Fruit fly (Drosophila melanogaster): ENCODE data around the gene Brd7-9.
A peak's percentile ranks its signal among the peaks of the same experiment; 100 is the strongest.

Brd7-9 gene

dm6 chr2L:7827045-7828004 is 44.7 kb downstream of the Brd7-9 start, which contains the start of the genes Rack1 and mts (continued):
- TF ChIP-seq stwl (tag; optimal IDR thresholded peaks at IDR 0.05) (peak; percentile 57), CG16815 (GFP tag; optimal IDR thresholded peaks at IDR 0.05) (peak; percentile 60), CG6654 (GFP tag; optimal IDR thresholded peaks at IDR 0.05) (peak; percentile 60), Hey (tag; optimal IDR thresholded peaks at IDR 0.05) (peak; percentile 79), MESR4 (GFP tag; optimal IDR thresholded peaks at IDR 0.05) (peak; percentile 99), MTF-1 (GFP tag; optimal IDR thresholded peaks at IDR 0.05; ENCODE audit: borderline replicate concordance) (peak; percentile 97), CG14860 (GFP tag; IDR thresholded peaks at IDR 0.05; ENCODE audit: partially characterized antibody) (no peak), ERR (GFP tag; optimal IDR thresholded peaks at IDR 0.05) (peak; percentile 71), CG8089 (GFP tag; optimal IDR thresholded peaks at IDR 0.05) (peak; percentile 69), CG6272 (GFP tag; IDR thresholded peaks at IDR 0.05) (peak; percentile 35; the same call in 1 of the 2 replicates), CG10321 (GFP tag; IDR thresholded peaks at IDR 0.05) (peak; percentile 67), Dref (GFP tag; IDR thresholded peaks at IDR 0.05) (peak; percentile 70), CG10654 (GFP tag; optimal IDR thresholded peaks at IDR 0.05) (peak; percentile 70), CG17359 (tag; optimal IDR thresholded peaks at IDR 0.05) (peak; percentile 84), pb (GFP tag; optimal IDR thresholded peaks at IDR 0.05) (peak; percentile 79), GATAe (GFP tag; conservative IDR thresholded peaks at IDR 0.05) (no peak), CG11723 (GFP tag; optimal IDR thresholded peaks at IDR 0.05) (peak; percentile 84), CG10959 (GFP tag; IDR thresholded peaks at IDR 0.05) (peak; percentile 71), E2f2 (GFP tag; IDR thresholded peaks at IDR 0.05) (peak; percentile 50; the same call in 1 of the 2 replicates), Dll (GFP tag; IDR thresholded peaks at IDR 0.05; ENCODE audit: partially characterized antibody) (peak; percentile 58; the same call in 2 of the 4 replicates), gem (tag; optimal IDR thresholded peaks at IDR 0.05) (peak; percentile 68), dpn (GFP tag; optimal IDR thresholded peaks at IDR 0.05) (peak; percentile 66 to 80), CG14965 (GFP tag; optimal IDR thresholded peaks at IDR 0.05; ENCODE audit: borderline replicate concordance) (no peak), lola (GFP tag; optimal IDR thresholded peaks at IDR 0.05) (peak in 1 of 3 experiments; percentile 21), CG8359 (GFP tag; optimal IDR thresholded peaks at IDR 0.05; ENCODE audit: borderline replicate concordance) (peak; percentile 74), pnt (GFP tag; optimal IDR thresholded peaks at IDR 0.05) (no peak), gcm2 (GFP tag; optimal IDR thresholded peaks at IDR 0.05) (peak; percentile 55), Ravus (GFP tag; IDR thresholded peaks at IDR 0.05) (peak; percentile 38), CG12942 (GFP tag; optimal IDR thresholded peaks at IDR 0.05) (peak; percentile 72), ara (GFP tag; IDR thresholded peaks at IDR 0.05) (peak; percentile 64), sr (GFP tag; IDR thresholded peaks at IDR 0.05) (peak; percentile 83), CG8765 (GFP tag; IDR thresholded peaks at IDR 0.05) (no peak; the same call in 1 of the 2 replicates), dimm (GFP tag; IDR thresholded peaks at IDR 0.05) (no peak), wdn (GFP tag; IDR thresholded peaks at IDR 0.05) (peak; percentile 80), danr (GFP tag; IDR thresholded peaks at IDR 0.05) (peak; percentile 50; the same call in 1 of the 2 replicates), nau (GFP tag; optimal IDR thresholded peaks at IDR 0.05) (peak; percentile 88), CG7372 (GFP tag; IDR thresholded peaks at IDR 0.05) (peak; percentile 61; the same call in 1 of the 2 replicates), CG17829 (tag; optimal IDR thresholded peaks at IDR 0.05) (peak; percentile 72), Xbp1 (GFP tag; optimal IDR thresholded peaks at IDR 0.05) (peak; percentile 82), unc-4 (GFP tag; IDR thresholded peaks at IDR 0.05; ENCODE audit: partially characterized antibody) (peak; percentile 53), CG7556 (GFP tag; optimal IDR thresholded peaks at IDR 0.05) (peak; percentile 59), H15 (GFP tag; IDR thresholded peaks at IDR 0.05) (peak; percentile 79), prd (optimal IDR thresholded peaks at IDR 0.05) (no peak), prd (GFP tag; IDR thresholded peaks at IDR 0.05) (peak; percentile 57; the same call in 2 of the 3 replicates), chinmo (GFP tag; IDR thresholded peaks at IDR 0.05; ENCODE audit: partially characterized antibody) (0 out of 4 replicates have a peak, but pooled peaks have one; percentile 8), CG3407 (GFP tag; optimal IDR thresholded peaks at IDR 0.05) (peak; percentile 80), CG2202 (tag; optimal IDR thresholded peaks at IDR 0.05) (peak; percentile 74)
